Worm (Caenorhabditis elegans) whole organism, L1 larva: ENCODE results near the gene gst-13.

Experiments used
- F16B12.6 ChIP-seq: fragments of 150-350 bp; optimal IDR thresholded peaks from 2 replicates; lab custom pipeline; 2014; ENCODE audit warnings: missing biosample characterization, missing genetic modification characterization
- Y116A8C.19 ChIP-seq: sonication (generic microtip); optimal IDR thresholded peaks from 2 replicates; lab custom pipeline; 2016; ENCODE audit warnings: missing compliant biosample characterization, missing genetic modification characterization, borderline replicate concordance
- aha-1 ChIP-seq: fragments of 150-350 bp; optimal IDR thresholded peaks from 2 replicates; lab custom pipeline; 2014; ENCODE audit warnings: missing biosample characterization, missing genetic modification characterization
- blmp-1 ChIP-seq: fragments of 150-350 bp; optimal IDR thresholded peaks from 2 replicates; lab custom pipeline; 2014; ENCODE audit warnings: missing biosample characterization, missing genetic modification characterization
- ceh-63 ChIP-seq: fragments of 200-800 bp; sonication (Bioruptor generic); optimal IDR thresholded peaks from 2 replicates; lab custom pipeline; 2018; ENCODE audit warnings: mild to moderate bottlenecking, missing genetic modification characterization, missing compliant biosample characterization
- ceh-8 ChIP-seq: fragments of 200-800 bp; sonication (Bioruptor generic); optimal IDR thresholded peaks from 2 replicates; lab custom pipeline; 2018; ENCODE audit warnings: mild to moderate bottlenecking, missing genetic modification characterization, moderate library complexity, missing compliant biosample characterization
- ceh-90 ChIP-seq: sonication (generic microtip); optimal IDR thresholded peaks from 2 replicates; lab custom pipeline; 2016; ENCODE audit warnings: missing genetic modification characterization, missing compliant biosample characterization
- dpl-1 ChIP-seq, 3 experiments: fragments of 150-350 bp in 2 of 3; sonication (generic microtip) in 1 of 3; optimal IDR thresholded peaks; 2 replicates each; lab custom pipeline; 2014 to 2017; ENCODE audit warnings: missing biosample characterization in 3 of 3, missing genetic modification characterization in 3 of 3, missing genetic modification reagents in 3 of 3
- dsc-1 ChIP-seq: sonication (generic microtip); optimal IDR thresholded peaks from 2 replicates; lab custom pipeline; 2016; ENCODE audit warnings: mild to moderate bottlenecking, missing genetic modification characterization, missing compliant biosample characterization
- efl-1 ChIP-seq, 4 experiments: fragments of 150-350 bp; optimal IDR thresholded peaks in 3 of 4; peaks in 1 of 4; 1 replicate in 1 of 4; 2 replicates in 3 of 4; lab custom pipeline; 2014; ENCODE audit warnings: missing biosample characterization in 2 of 4, missing genetic modification characterization in 2 of 4, missing genetic modification reagents in 2 of 4
- efl-3 ChIP-seq: fragments of 200-800 bp; sonication (Bioruptor generic); optimal IDR thresholded peaks from 2 replicates; lab custom pipeline; 2018; ENCODE audit warnings: mild to moderate bottlenecking, missing genetic modification characterization, missing compliant biosample characterization
- egl-13 ChIP-seq: sonication (generic microtip); optimal IDR thresholded peaks from 2 replicates; lab custom pipeline; 2016; ENCODE audit warnings: missing genotype, missing genetic modification reagents, missing genetic modification characterization, missing compliant biosample characterization
- egl-27 ChIP-seq, 2 experiments: fragments of 150-350 bp in 1 of 2; sonication (generic microtip); optimal IDR thresholded peaks; 3 replicates each; lab custom pipeline; 2017 to 2018; ENCODE audit warnings: missing biosample characterization in 2 of 2, missing genetic modification characterization in 2 of 2, missing genetic modification reagents in 2 of 2
- elt-2 ChIP-seq: sonication (generic microtip); optimal IDR thresholded peaks from 2 replicates; lab custom pipeline; 2016; ENCODE audit warnings: missing genetic modification characterization, mild to moderate bottlenecking, inconsistent platforms, missing compliant biosample characterization, missing genetic modification reagents
- elt-3 ChIP-seq, 6 experiments: fragments of 150-350 bp in 1 of 6; sonication (generic microtip); optimal IDR thresholded peaks; 2 replicates each; lab custom pipeline; 2017 to 2018; ENCODE audit warnings: missing biosample characterization in 6 of 6, missing genetic modification characterization in 6 of 6, inconsistent platforms in 1 of 6
- ets-5 ChIP-seq: fragments of 200-800 bp; sonication (Bioruptor generic); IDR thresholded peaks from 2 replicates; pipeline ENCODE4 v1.3.6; 2022; ENCODE audit warnings: missing genetic modification characterization, missing compliant biosample characterization
- fos-1 ChIP-seq: fragments of 150-350 bp; optimal IDR thresholded peaks from 2 replicates; lab custom pipeline; 2014; ENCODE audit warnings: missing biosample characterization, missing genetic modification characterization
- hlh-4 ChIP-seq: sonication (generic microtip); optimal IDR thresholded peaks from 2 replicates; lab custom pipeline; 2016; ENCODE audit warnings: mild to moderate bottlenecking, missing genetic modification characterization, missing compliant biosample characterization
- jun-1 ChIP-seq: fragments of 150-350 bp; optimal IDR thresholded peaks from 2 replicates; lab custom pipeline; 2014; ENCODE audit warnings: missing biosample characterization, missing genetic modification reagents, missing genetic modification characterization
- lin-13 ChIP-seq: fragments of 150-350 bp; optimal IDR thresholded peaks from 2 replicates; lab custom pipeline; 2014; ENCODE audit warnings: missing biosample characterization, missing genetic modification reagents, missing genetic modification characterization
- lin-14 ChIP-seq: fragments of 200-800 bp; sonication (Bioruptor generic); optimal IDR thresholded peaks from 2 replicates; lab custom pipeline; 2018; ENCODE audit warnings: mild to moderate bottlenecking, missing genetic modification characterization, moderate library complexity, missing compliant biosample characterization
- lin-15B ChIP-seq: fragments of 150-350 bp; sonication (generic microtip); optimal IDR thresholded peaks from 3 replicates; lab custom pipeline; 2014; ENCODE audit warnings: missing biosample characterization, missing genetic modification characterization
- lin-39 ChIP-seq: fragments of 150-350 bp; optimal IDR thresholded peaks from 2 replicates; lab custom pipeline; 2014; ENCODE audit warnings: missing biosample characterization, missing genetic modification reagents, missing genetic modification characterization
- lsy-2 ChIP-seq, 2 experiments: fragments of 150-350 bp; optimal IDR thresholded peaks; 2 replicates each; lab custom pipeline; 2014; ENCODE audit warnings: missing biosample characterization in 2 of 2, missing genetic modification characterization in 2 of 2
- mef-2 ChIP-seq: fragments of 150-350 bp; optimal IDR thresholded peaks from 2 replicates; lab custom pipeline; 2014; ENCODE audit warnings: missing biosample characterization, missing genetic modification characterization
- nhr-20 ChIP-seq: sonication (generic microtip); optimal IDR thresholded peaks from 2 replicates; lab custom pipeline; 2016; ENCODE audit warnings: mild to moderate bottlenecking, missing genetic modification characterization, missing compliant biosample characterization
- nhr-237 ChIP-seq: fragments of 150-350 bp; optimal IDR thresholded peaks from 2 replicates; lab custom pipeline; 2014; ENCODE audit warnings: missing biosample characterization, missing genetic modification characterization
- nhr-47 ChIP-seq: sonication (generic microtip); optimal IDR thresholded peaks from 2 replicates; lab custom pipeline; 2016; ENCODE audit warnings: mild to moderate bottlenecking, missing genetic modification characterization, moderate library complexity, missing compliant biosample characterization
- nhr-71 ChIP-seq: sonication (generic microtip); optimal IDR thresholded peaks from 2 replicates; lab custom pipeline; 2016; ENCODE audit warnings: mild to moderate bottlenecking, missing genetic modification characterization, moderate library complexity, missing compliant biosample characterization
- nhr-84 ChIP-seq: sonication (generic microtip); optimal IDR thresholded peaks from 2 replicates; lab custom pipeline; 2017; ENCODE audit warnings: missing biosample characterization, missing genetic modification characterization
- nhr-85 ChIP-seq: sonication (generic microtip); peaks from one replicate; lab custom pipeline; 2016; ENCODE audit warnings: missing genetic modification characterization, inconsistent platforms, missing compliant biosample characterization
- nhr-90 ChIP-seq: sonication (generic microtip); optimal IDR thresholded peaks from 2 replicates; lab custom pipeline; 2016; ENCODE audit warnings: mild to moderate bottlenecking, missing genetic modification characterization, missing compliant biosample characterization; ENCODE audit not compliant: poor library complexity
- pag-3 ChIP-seq: sonication (generic microtip); optimal IDR thresholded peaks from 2 replicates; lab custom pipeline; 2017; ENCODE audit warnings: missing genetic modification characterization, mild to moderate bottlenecking, missing compliant biosample characterization, antibody characterized with exemption, borderline replicate concordance; ENCODE audit not compliant: insufficient read depth
- pax-3 ChIP-seq: fragments of 200-800 bp; sonication (Bioruptor generic); optimal IDR thresholded peaks from 2 replicates; lab custom pipeline; 2018; ENCODE audit warnings: mild to moderate bottlenecking, missing genetic modification characterization, moderate library complexity, missing compliant biosample characterization
- skn-1 ChIP-seq: fragments of 150-350 bp; optimal IDR thresholded peaks from 2 replicates; lab custom pipeline; 2014; ENCODE audit warnings: missing biosample characterization, missing genetic modification characterization
- snpc-4 ChIP-seq: fragments of 150-350 bp; optimal IDR thresholded peaks from 2 replicates; lab custom pipeline; 2014; ENCODE audit warnings: missing biosample characterization, missing genetic modification characterization
- sup-37 ChIP-seq: fragments of 200-800 bp; sonication (Bioruptor generic); optimal IDR thresholded peaks from 2 replicates; lab custom pipeline; 2018; ENCODE audit warnings: mild to moderate bottlenecking, missing genetic modification characterization, missing compliant biosample characterization
- swsn-7 ChIP-seq: sonication (generic microtip); optimal IDR thresholded peaks from 2 replicates; lab custom pipeline; 2016; ENCODE audit warnings: missing genetic modification characterization, missing compliant biosample characterization
- tlp-1 ChIP-seq: fragments of 150-350 bp; optimal IDR thresholded peaks from 2 replicates; lab custom pipeline; 2014; ENCODE audit warnings: missing biosample characterization, missing genetic modification characterization
- unc-62 ChIP-seq: fragments of 150-350 bp; optimal IDR thresholded peaks from 2 replicates; lab custom pipeline; 2014; ENCODE audit warnings: missing biosample characterization, missing genetic modification reagents, missing genetic modification characterization
- vab-15 ChIP-seq: sonication (generic microtip); optimal IDR thresholded peaks from 2 replicates; lab custom pipeline; 2017; ENCODE audit warnings: missing genotype, mild to moderate bottlenecking, missing genetic modification characterization, missing compliant biosample characterization
- zip-4 ChIP-seq: fragments of 200-800 bp; sonication (Bioruptor generic); optimal IDR thresholded peaks from 2 replicates; lab custom pipeline; 2018; ENCODE audit warnings: mild to moderate bottlenecking, missing genetic modification characterization, moderate library complexity, missing compliant biosample characterization
- ztf-4 ChIP-seq: fragments of 150-350 bp; optimal IDR thresholded peaks from 2 replicates; lab custom pipeline; 2014; ENCODE audit warnings: missing biosample characterization, missing genetic modification characterization

gst-13 gene

DNA sequence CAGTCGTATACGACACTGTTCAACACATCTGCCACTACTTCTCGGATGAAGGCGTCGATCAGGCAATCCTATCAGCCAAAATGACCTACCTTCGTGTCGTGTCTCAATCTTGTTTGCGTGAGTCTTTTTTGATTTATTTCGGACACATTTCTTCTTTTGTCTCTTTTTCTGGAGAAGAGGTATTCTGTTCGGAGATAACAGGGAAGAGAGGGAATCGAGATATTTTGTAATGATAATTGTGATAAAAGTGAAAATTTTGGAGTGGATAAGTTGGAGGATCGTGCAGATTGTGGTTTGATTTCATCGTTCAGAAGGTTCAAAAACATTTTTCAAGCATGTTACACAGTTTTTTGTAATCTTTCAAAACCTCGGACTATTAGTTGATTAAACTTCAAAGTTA is 2.6 kb downstream of the gst-13 start:
- TF ChIP-seq blmp-1 (tag; lab: Kevin White, UChicago) (peak; percentile 95), fos-1 (tag; lab: Kevin White, UChicago) (no peak)

DNA sequence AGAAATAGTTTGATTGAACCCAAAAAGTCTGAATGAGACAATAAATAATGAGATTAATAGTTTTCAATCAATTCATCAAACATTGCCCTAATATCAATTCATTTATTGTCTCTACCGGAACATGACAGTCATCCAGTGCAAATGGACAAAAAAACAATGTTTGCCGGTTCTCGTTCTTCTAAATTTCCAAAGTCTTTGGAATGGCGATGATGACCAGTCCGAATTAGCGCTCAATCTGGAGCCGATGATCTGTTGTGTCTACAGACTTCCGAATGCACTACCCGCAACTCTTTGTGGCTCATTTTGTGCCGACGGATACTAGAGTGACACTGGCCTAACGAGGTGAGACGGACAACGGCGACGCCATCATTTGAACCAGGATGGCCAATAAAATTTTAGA is 5.0 kb downstream of the gst-13 start, which contains the start of gene T26C5.3:
T26C5.3 (plus strand) TSS at position 301 of the 400 bp plus-strand sequence.
- TF ChIP-seq lin-39 = no peak
- no peak for TF ChIP-seq efl-3 (GFP tag; lab: Kevin White, UChicago)
- no peak for TF ChIP-seq lin-14
- no peak for TF ChIP-seq mef-2 (tag; lab: Kevin White, UChicago)
- TF ChIP-seq hlh-4 (tag; lab: Kevin White, UChicago) = no peak
- TF ChIP-seq elt-2 (tag; lab: Kevin White, UChicago) = no peak
- no peak for TF ChIP-seq egl-27 (tag; optimal IDR thresholded peaks at IDR 0.05; lab: Kevin White, UChicago)

DNA sequence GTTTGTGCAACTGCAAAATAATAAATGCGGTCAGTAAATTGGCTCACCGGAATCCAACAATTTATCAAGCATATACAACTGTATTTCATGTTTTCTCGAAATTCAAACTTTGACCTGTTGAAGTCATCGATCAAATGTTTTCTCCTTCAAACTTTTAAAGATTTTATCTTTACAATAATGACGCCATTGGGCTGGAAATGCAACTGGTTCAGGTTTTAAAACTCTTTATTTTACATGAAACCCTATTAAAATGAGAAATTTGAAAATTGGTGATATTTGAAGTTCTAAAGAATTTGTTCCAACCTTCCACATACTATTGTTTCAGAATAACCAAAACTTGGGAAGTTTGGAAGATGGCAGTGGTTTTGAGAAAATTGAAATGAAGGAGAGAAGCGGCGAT is 5.7 kb downstream of the gst-13 start:
- TF ChIP-seq nhr-85 (tag; lab: Kevin White, UChicago) (peak; percentile 63), skn-1 (tag; lab: Kevin White, UChicago) (no peak)

DNA sequence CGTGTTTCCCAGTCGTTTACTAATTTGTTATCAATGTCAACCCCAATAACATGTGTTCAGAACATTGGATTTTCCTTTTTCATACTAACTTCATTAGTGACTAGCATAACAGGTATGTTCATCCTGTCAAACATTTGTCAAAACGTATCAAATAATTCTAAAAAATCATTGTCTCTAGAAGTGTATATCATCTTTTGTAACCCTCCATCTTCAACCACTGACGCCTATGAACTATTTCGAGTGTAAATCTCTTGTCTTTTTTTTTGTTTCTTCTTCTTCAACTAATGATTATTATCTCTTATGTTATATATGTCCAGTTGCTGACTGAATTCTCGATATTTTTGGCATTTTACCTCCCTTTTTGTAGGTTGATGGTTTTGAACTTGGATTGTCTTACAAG is 6.5 kb downstream of the gst-13 start:
- no peak for TF ChIP-seq F16B12.6
- TF ChIP-seq unc-62 (GFP tag; lab: Kevin White, UChicago) = no peak
- TF ChIP-seq lsy-2 (tag; optimal IDR thresholded peaks at IDR 0.05; lab: Kevin White, UChicago) = no peak
- no peak for TF ChIP-seq egl-27 (tag; optimal IDR thresholded peaks at IDR 0.05; lab: Kevin White, UChicago)
- TF ChIP-seq dsc-1 = no peak
- TF ChIP-seq lin-14 = peak; percentile 29
- peak in 1 of 6 experiments; percentile 46 for TF ChIP-seq elt-3 (tag; optimal IDR thresholded peaks at IDR 0.05; lab: Kevin White, UChicago)
- TF ChIP-seq ztf-4 (tag; lab: Kevin White, UChicago) = no peak
- TF ChIP-seq nhr-85 (tag; lab: Kevin White, UChicago) = peak; percentile 60
- no peak for TF ChIP-seq lin-13 (GFP tag; lab: Kevin White, UChicago)
- TF ChIP-seq Y116A8C.19 (tag; lab: Kevin White, UChicago) = no peak
- no peak for TF ChIP-seq lin-15B (tag; lab: Kevin White, UChicago)
- TF ChIP-seq ceh-8 (GFP tag; lab: Kevin White, UChicago) = no peak
- TF ChIP-seq swsn-7 = no peak
- no peak for TF ChIP-seq egl-13 (tag; lab: Kevin White, UChicago)
- no peak for TF ChIP-seq ets-5 (GFP tag; lab: Robert Waterston, UW)
- TF ChIP-seq efl-1 (optimal IDR thresholded peaks at IDR 0.05; lab: Kevin White, UChicago) = no peak
- peak in 1 of 2 experiments; percentile 84 for TF ChIP-seq efl-1 (GFP tag; optimal IDR thresholded peaks at IDR 0.05 in 1 of 2; lab: Kevin White, UChicago)
- no peak for TF ChIP-seq snpc-4 (tag; lab: Kevin White, UChicago)
- no peak for TF ChIP-seq nhr-71 (tag; lab: Kevin White, UChicago)
- TF ChIP-seq sup-37 (GFP tag; lab: Kevin White, UChicago) = no peak
- TF ChIP-seq aha-1 (tag; lab: Kevin White, UChicago) = no peak
- TF ChIP-seq ceh-63 (GFP tag; lab: Kevin White, UChicago) = no peak

DNA sequence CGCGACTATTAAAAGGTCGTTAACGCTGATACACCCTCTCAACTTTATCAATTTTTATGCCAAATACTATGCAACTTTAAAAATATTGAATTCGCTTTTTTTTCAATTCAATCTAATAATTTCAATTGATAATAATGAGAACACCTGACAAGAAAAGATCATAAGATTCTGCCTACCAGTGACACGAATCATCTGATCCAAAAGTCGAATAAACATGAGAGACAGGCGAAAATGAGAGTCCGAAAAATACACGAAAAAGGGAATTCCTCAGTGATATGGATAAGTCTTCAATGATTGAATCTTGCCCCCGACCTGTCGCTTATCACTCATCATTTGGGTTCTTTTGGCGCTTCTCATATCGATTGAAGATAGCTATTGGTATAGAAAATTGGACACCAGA is 10.4 kb downstream of the gst-13 start:
- TF ChIP-seq nhr-85 (tag; lab: Kevin White, UChicago) = peak; percentile 46
- no peak for TF ChIP-seq pax-3 (tag; lab: Kevin White, UChicago)
- TF ChIP-seq pag-3 (tag; lab: Kevin White, UChicago) = no peak
- TF ChIP-seq nhr-237 = no peak
- TF ChIP-seq zip-4 (GFP tag; lab: Kevin White, UChicago) = no peak
- TF ChIP-seq nhr-84 = no peak
- no peak for TF ChIP-seq ceh-90 (tag; lab: Kevin White, UChicago)
- no peak for TF ChIP-seq jun-1 (tag; lab: Kevin White, UChicago)
- TF ChIP-seq vab-15 (tag; lab: Kevin White, UChicago) = no peak
- TF ChIP-seq dpl-1 (GFP tag; optimal IDR thresholded peaks at IDR 0.05; lab: Kevin White, UChicago) = no peak
- peak; percentile 13 for TF ChIP-seq nhr-20 (tag; lab: Kevin White, UChicago)
- peak; percentile 87 for TF ChIP-seq blmp-1 (tag; lab: Kevin White, UChicago)
- no peak for TF ChIP-seq swsn-7
- TF ChIP-seq nhr-90 (tag; lab: Kevin White, UChicago) = no peak
- TF ChIP-seq ceh-8 (GFP tag; lab: Kevin White, UChicago) = no peak
- TF ChIP-seq nhr-47 (tag; lab: Kevin White, UChicago) = no peak
- TF ChIP-seq fos-1 (tag; lab: Kevin White, UChicago) = no peak
- peak in 1 of 6 experiments; percentile 26 for TF ChIP-seq elt-3 (tag; optimal IDR thresholded peaks at IDR 0.05; lab: Kevin White, UChicago)
- TF ChIP-seq mef-2 (tag; lab: Kevin White, UChicago) = no peak
- TF ChIP-seq skn-1 (tag; lab: Kevin White, UChicago) = no peak
- TF ChIP-seq unc-62 (GFP tag; lab: Kevin White, UChicago) = no peak
- no peak for TF ChIP-seq lin-14
- TF ChIP-seq tlp-1 = no peak
- no peak for TF ChIP-seq efl-3 (GFP tag; lab: Kevin White, UChicago)
